Worm (Caenorhabditis elegans) whole organism, mixed stage, embryonic: ENCODE measurements around the gene T05C1.1.

Experiments
- elt-3 ChIP-seq: fragments of 150-350 bp; optimal IDR thresholded peaks from 2 replicates; lab custom pipeline; 2014; ENCODE audit warnings: missing biosample characterization, missing genetic modification characterization
- lin-13 ChIP-seq: fragments of 150-350 bp; optimal IDR thresholded peaks from 2 replicates; lab custom pipeline; 2014; ENCODE audit warnings: missing biosample characterization, missing genetic modification characterization
- mep-1 ChIP-seq: fragments of 150-350 bp; optimal IDR thresholded peaks from 2 replicates; lab custom pipeline; 2017; ENCODE audit warnings: missing biosample characterization, missing genetic modification reagents, missing genetic modification characterization, inconsistent platforms
- nhr-12 ChIP-seq: fragments of 150-350 bp; optimal IDR thresholded peaks from 2 replicates; lab custom pipeline; 2014; ENCODE audit warnings: missing biosample characterization, missing genetic modification characterization
- nhr-28 ChIP-seq: fragments of 150-350 bp; optimal IDR thresholded peaks from 2 replicates; lab custom pipeline; 2014; ENCODE audit warnings: missing biosample characterization, missing genetic modification characterization
- pha-4 ChIP-seq: fragments of 150-350 bp; optimal IDR thresholded peaks from 2 replicates; lab custom pipeline; 2018; ENCODE audit warnings: missing biosample characterization, missing genetic modification reagents, missing genetic modification characterization
- zip-8 ChIP-seq: fragments of 150-350 bp; optimal IDR thresholded peaks from 2 replicates; lab custom pipeline; 2014; ENCODE audit warnings: missing biosample characterization, missing genetic modification characterization

DNA sequence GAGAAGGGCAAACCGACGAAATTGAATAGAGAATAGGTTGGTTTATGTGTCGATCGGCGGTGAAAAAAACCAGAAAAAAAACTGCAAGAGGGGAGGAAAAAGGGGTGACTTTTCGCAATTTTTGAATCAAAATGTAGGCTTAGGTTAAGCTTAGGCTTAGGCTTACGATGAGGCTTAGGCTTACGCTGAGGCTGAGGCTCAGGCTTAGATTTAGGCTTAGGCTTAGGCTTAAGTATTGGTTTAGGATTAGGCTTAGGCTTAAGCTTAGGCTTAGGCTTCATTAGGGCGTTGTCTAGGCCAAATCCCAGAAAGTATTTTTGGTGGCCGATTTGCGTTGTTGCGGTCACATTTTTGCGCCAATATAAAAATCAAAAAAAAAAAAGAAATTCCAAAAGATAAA is 23.6 kb upstream of the T05C1.1 start:
- no peak for TF ChIP-seq nhr-12 (tag; lab: Kevin White, UChicago)
- TF ChIP-seq pha-4: no peak
- no peak for TF ChIP-seq nhr-28
- no peak for TF ChIP-seq lin-13
- TF ChIP-seq mep-1 (tag; lab: Kevin White, UChicago): no peak
- TF ChIP-seq zip-8 (tag; lab: Kevin White, UChicago): no peak
- TF ChIP-seq elt-3 (tag; lab: Kevin White, UChicago): no peak
